Worm (Caenorhabditis elegans): ENCODE data around the gene F37C4.8.

Gene F37C4.8

DNA sequence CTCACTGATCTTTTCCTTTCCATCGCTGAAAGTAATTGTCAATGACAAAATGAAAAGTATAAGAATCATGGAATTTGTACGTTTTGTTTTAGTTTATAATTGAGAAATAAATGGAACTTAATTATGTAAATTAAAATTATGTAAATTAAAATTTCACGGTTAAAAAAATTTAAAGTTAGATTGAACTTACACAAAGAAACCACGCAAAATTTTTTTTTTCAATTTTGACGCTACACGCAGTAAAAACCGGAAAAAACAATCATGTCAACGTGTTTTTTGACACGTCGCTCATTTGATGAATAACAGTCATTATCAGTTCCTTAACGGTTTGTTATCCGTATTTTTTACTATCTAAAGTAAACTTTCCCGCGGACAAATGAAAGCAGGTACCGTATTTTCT is at the start of gene F37C4.8, which contains the start of gene oac-23:
Gene F37C4.8 (minus strand): TSS at position 101 of the 400 bp plus-strand sequence.
Gene oac-23 (plus strand): TSS at position 323 of the 400 bp plus-strand sequence.
- TF ChIP-seq B0310.2 (tag; optimal IDR thresholded peaks at IDR 0.05), result no peak
- no peak for TF ChIP-seq pes-1 (GFP tag; IDR thresholded peaks at IDR 0.05)
- TF ChIP-seq hnd-1 (tag; optimal IDR thresholded peaks at IDR 0.05), result no peak
- no peak for TF ChIP-seq sea-1 (GFP tag; conservative IDR thresholded peaks at IDR 0.05)
- no peak for TF ChIP-seq hmbx-1 (tag; optimal IDR thresholded peaks at IDR 0.05)
- TF ChIP-seq ets-7 (tag; optimal IDR thresholded peaks at IDR 0.05), result no peak
- TF ChIP-seq ceh-13 (GFP tag; optimal IDR thresholded peaks at IDR 0.05), result no peak
- no peak for TF ChIP-seq aly-1 (tag; optimal IDR thresholded peaks at IDR 0.05)
- TF ChIP-seq scrt-1 (GFP tag; IDR thresholded peaks at IDR 0.05), result no peak
- TF ChIP-seq ama-1 (optimal IDR thresholded peaks at IDR 0.05), result no peak
- no peak for TF ChIP-seq ceh-36 (tag; optimal IDR thresholded peaks at IDR 0.05)

- TF ChIP-seq ceh-36 (tag; optimal IDR thresholded peaks at IDR 0.05) (no peak), aly-1 (tag; optimal IDR thresholded peaks at IDR 0.05) (no peak), tra-4 (tag; optimal IDR thresholded peaks at IDR 0.05) (no peak), ceh-13 (GFP tag; optimal IDR thresholded peaks at IDR 0.05) (no peak), scrt-1 (GFP tag; IDR thresholded peaks at IDR 0.05) (no peak), B0310.2 (tag; optimal IDR thresholded peaks at IDR 0.05) (no peak), ets-7 (tag; optimal IDR thresholded peaks at IDR 0.05) (no peak), tbx-11 (GFP tag; IDR thresholded peaks at IDR 0.05) (no peak), F13C5.2 (tag; optimal IDR thresholded peaks at IDR 0.05) (no peak)
These were observed 45.1 kb upstream of the F37C4.8 start, which contains the start of gene clec-68 for ce11 chrIV:3926117-3926516. clec-68 (plus strand) TSS chrIV:3926417.

ce11 chrIV:3921898-3922297 is 40.9 kb upstream of the F37C4.8 start, which contains the start of gene clec-67:
clec-67 (plus strand) TSS chrIV:3922165.
- TF ChIP-seq pes-1 (GFP tag; IDR thresholded peaks at IDR 0.05) (no peak), scrt-1 (GFP tag; IDR thresholded peaks at IDR 0.05) (no peak), hnd-1 (tag; optimal IDR thresholded peaks at IDR 0.05) (no peak), flt-1 (GFP tag; IDR thresholded peaks at IDR 0.05) (no peak), ama-1 (optimal IDR thresholded peaks at IDR 0.05) (no peak), aly-1 (tag; optimal IDR thresholded peaks at IDR 0.05) (no peak), tbx-37 (GFP tag; conservative IDR thresholded peaks at IDR 0.05) (no peak), ceh-36 (tag; optimal IDR thresholded peaks at IDR 0.05) (no peak), hmg-4 (GFP tag; optimal IDR thresholded peaks at IDR 0.05) (no peak), tra-4 (tag; optimal IDR thresholded peaks at IDR 0.05) (no peak), ceh-13 (GFP tag; optimal IDR thresholded peaks at IDR 0.05) (no peak), sea-1 (GFP tag; conservative IDR thresholded peaks at IDR 0.05) (no peak), hmbx-1 (tag; optimal IDR thresholded peaks at IDR 0.05) (no peak)

- no peak for TF ChIP-seq B0310.2 (tag; optimal IDR thresholded peaks at IDR 0.05)
- no peak for TF ChIP-seq ets-7 (tag; optimal IDR thresholded peaks at IDR 0.05)
- no peak for TF ChIP-seq flt-1 (GFP tag; IDR thresholded peaks at IDR 0.05)
- TF ChIP-seq tbx-37 (GFP tag; conservative IDR thresholded peaks at IDR 0.05), result no peak
- TF ChIP-seq scrt-1 (GFP tag; IDR thresholded peaks at IDR 0.05), result no peak
- TF ChIP-seq tbx-11 (GFP tag; IDR thresholded peaks at IDR 0.05), result no peak
- no peak for TF ChIP-seq sea-1 (GFP tag; conservative IDR thresholded peaks at IDR 0.05)
These were observed 38.5 kb upstream of the F37C4.8 start, which contains the start of gene srz-19 for ce11 chrIV:3919506-3919905. srz-19 (plus strand) TSS chrIV:3919806.

ce11 chrIV:3918160-3918559 is 37.1 kb upstream of the F37C4.8 start, which contains the start of gene F56D6.23:
F56D6.23 (plus strand) TSS chrIV:3918460.
- no peak for TF ChIP-seq tra-4 (tag; optimal IDR thresholded peaks at IDR 0.05)
- no peak for TF ChIP-seq ets-7 (tag; optimal IDR thresholded peaks at IDR 0.05)
- no peak for TF ChIP-seq tbx-11 (GFP tag; IDR thresholded peaks at IDR 0.05)
- TF ChIP-seq hnd-1 (tag; optimal IDR thresholded peaks at IDR 0.05), result no peak
- TF ChIP-seq ceh-36 (tag; optimal IDR thresholded peaks at IDR 0.05), result no peak
- no peak for TF ChIP-seq sea-1 (GFP tag; conservative IDR thresholded peaks at IDR 0.05)

- TF ChIP-seq pes-1 (GFP tag; IDR thresholded peaks at IDR 0.05), result no peak
- TF ChIP-seq hmg-4 (GFP tag; optimal IDR thresholded peaks at IDR 0.05), result no peak
These were observed 36.4 kb upstream of the F37C4.8 start, which contains the start of gene F56D6.14 for ce11 chrIV:3917405-3917804. F56D6.14 (plus strand) TSS chrIV:3917705.

ce11 chrIV:3915296-3915695 is 34.3 kb upstream of the F37C4.8 start, which contains the start of gene srz-20:
srz-20 (plus strand) TSS chrIV:3915596.
- TF ChIP-seq scrt-1 (GFP tag; IDR thresholded peaks at IDR 0.05), result no peak

- TF ChIP-seq scrt-1 (GFP tag; IDR thresholded peaks at IDR 0.05) (no peak), hnd-1 (tag; optimal IDR thresholded peaks at IDR 0.05) (no peak), hmg-4 (GFP tag; optimal IDR thresholded peaks at IDR 0.05) (no peak), ets-7 (tag; optimal IDR thresholded peaks at IDR 0.05) (no peak), tbx-37 (GFP tag; conservative IDR thresholded peaks at IDR 0.05) (no peak), tbx-11 (GFP tag; IDR thresholded peaks at IDR 0.05) (no peak), ceh-13 (GFP tag; optimal IDR thresholded peaks at IDR 0.05) (no peak), F13C5.2 (tag; optimal IDR thresholded peaks at IDR 0.05) (no peak), sea-1 (GFP tag; conservative IDR thresholded peaks at IDR 0.05) (no peak), hmbx-1 (tag; optimal IDR thresholded peaks at IDR 0.05) (no peak), pes-1 (GFP tag; IDR thresholded peaks at IDR 0.05) (no peak), ceh-36 (tag; optimal IDR thresholded peaks at IDR 0.05) (no peak), aly-1 (tag; optimal IDR thresholded peaks at IDR 0.05) (no peak), tra-4 (tag; optimal IDR thresholded peaks at IDR 0.05) (no peak), ama-1 (optimal IDR thresholded peaks at IDR 0.05) (no peak), flt-1 (GFP tag; IDR thresholded peaks at IDR 0.05) (no peak), B0310.2 (tag; optimal IDR thresholded peaks at IDR 0.05) (no peak)
These were observed 33.4 kb upstream of the F37C4.8 start, which contains the start of gene F56D6.19 for ce11 chrIV:3914462-3914861. F56D6.19 (plus strand) TSS chrIV:3914762.
